Worm (Caenorhabditis elegans): ENCODE results near the gene sre-33.

DNA sequence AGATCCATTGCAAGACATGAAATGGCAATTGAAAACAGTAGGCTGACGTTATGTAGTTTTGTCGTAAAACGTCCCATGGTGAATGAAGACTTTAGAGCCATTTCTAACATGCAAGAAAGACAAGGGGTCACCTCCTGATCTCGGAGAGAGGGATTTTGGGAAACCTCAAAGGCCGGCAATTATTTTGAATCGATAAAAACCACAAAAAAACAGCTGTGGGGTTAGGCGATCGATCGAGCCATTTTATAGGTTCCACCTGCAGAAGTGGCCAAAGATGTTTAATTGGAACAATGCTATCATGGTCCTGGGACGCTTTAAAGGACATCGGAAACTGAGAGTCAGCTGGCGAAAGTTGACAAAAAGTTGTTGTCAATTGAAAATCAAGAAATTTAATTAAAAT, 38.3 kb upstream of the sre-33 start, which contains the start of gene Y57A10C.11:
- TF ChIP-seq pha-4 (tag; optimal IDR thresholded peaks at IDR 0.05) (no peak), nhr-28 (tag; optimal IDR thresholded peaks at IDR 0.05) (no peak), blmp-1 (tag; optimal IDR thresholded peaks at IDR 0.05) (no peak), nhr-237 (tag; optimal IDR thresholded peaks at IDR 0.05) (no peak), unc-62 (GFP tag; optimal IDR thresholded peaks at IDR 0.05) (no peak), ztf-11 (tag; optimal IDR thresholded peaks at IDR 0.05) (no peak), sem-2 (GFP tag; optimal IDR thresholded peaks at IDR 0.05) (no peak), mep-1 (tag; optimal IDR thresholded peaks at IDR 0.05) (no peak), sptf-1 (tag; optimal IDR thresholded peaks at IDR 0.05) (no peak), tbx-8 (GFP tag; optimal IDR thresholded peaks at IDR 0.05) (no peak), nhr-2 (tag; optimal IDR thresholded peaks at IDR 0.05) (no peak), ceh-39 (tag; optimal IDR thresholded peaks at IDR 0.05) (no peak), elt-3 (tag; optimal IDR thresholded peaks at IDR 0.05) (no peak)
